Worm (Caenorhabditis elegans) whole organism, late embryonic: ENCODE results near the gene pos-1.

Experiments
- ceh-6 ChIP-seq: fragments of 200-800 bp; sonication (Bioruptor generic); optimal IDR thresholded peaks from 2 replicates; lab custom pipeline; 2018; ENCODE audit warnings: mild to moderate bottlenecking, missing genetic modification characterization, missing compliant biosample characterization
- fax-1 ChIP-seq: sonication (generic microtip); optimal IDR thresholded peaks from 2 replicates; lab custom pipeline; 2016; ENCODE audit warnings: missing genotype, missing genetic modification characterization, missing compliant biosample characterization
- hlh-13 ChIP-seq: fragments of 200-800 bp; sonication (Bioruptor generic); optimal IDR thresholded peaks from 2 replicates; lab custom pipeline; 2018; ENCODE audit warnings: mild to moderate bottlenecking, missing genetic modification characterization, missing compliant biosample characterization
- lim-6 ChIP-seq: sonication (generic microtip); optimal IDR thresholded peaks from 2 replicates; lab custom pipeline; 2016; ENCODE audit warnings: missing genetic modification characterization, missing compliant biosample characterization
- pat-9 ChIP-seq: fragments of 200-800 bp; sonication (Bioruptor generic); optimal IDR thresholded peaks from 2 replicates; lab custom pipeline; 2018; ENCODE audit warnings: mild to moderate bottlenecking, missing genetic modification characterization, moderate library complexity, missing compliant biosample characterization
- ref-2 ChIP-seq: sonication (generic microtip); optimal IDR thresholded peaks from 2 replicates; lab custom pipeline; 2016; ENCODE audit warnings: missing genetic modification characterization, missing compliant biosample characterization

- no peak for TF ChIP-seq ceh-6
- TF ChIP-seq lim-6 (tag; lab: Kevin White, UChicago) = no peak
- no peak for TF ChIP-seq pat-9 (tag; lab: Kevin White, UChicago)
- no peak for TF ChIP-seq hlh-13 (GFP tag; lab: Kevin White, UChicago)
- TF ChIP-seq fax-1 = no peak
- no peak for TF ChIP-seq ref-2 (tag; lab: Kevin White, UChicago)
Observed at ce11 chrV:8387056-8387455, 26.8 kb upstream of the pos-1 start, which contains the start of gene gcy-7.
